Worm (Caenorhabditis elegans): Measurements from ENCODE around the gene C08F8.3.

The C08F8.3 gene

ce11 chrIV:11118837-11119491 is 35.9 kb upstream of the C08F8.3 start, which contains the start of the genes imp-2 and enpl-1 (continued):
- TF ChIP-seq egl-27 (tag; optimal IDR thresholded peaks at IDR 0.05) (peak; percentile 82), skn-1 (tag; optimal IDR thresholded peaks at IDR 0.05) (no peak), lsy-2 (tag; optimal IDR thresholded peaks at IDR 0.05) (peak; percentile 90 to 96)

DNA sequence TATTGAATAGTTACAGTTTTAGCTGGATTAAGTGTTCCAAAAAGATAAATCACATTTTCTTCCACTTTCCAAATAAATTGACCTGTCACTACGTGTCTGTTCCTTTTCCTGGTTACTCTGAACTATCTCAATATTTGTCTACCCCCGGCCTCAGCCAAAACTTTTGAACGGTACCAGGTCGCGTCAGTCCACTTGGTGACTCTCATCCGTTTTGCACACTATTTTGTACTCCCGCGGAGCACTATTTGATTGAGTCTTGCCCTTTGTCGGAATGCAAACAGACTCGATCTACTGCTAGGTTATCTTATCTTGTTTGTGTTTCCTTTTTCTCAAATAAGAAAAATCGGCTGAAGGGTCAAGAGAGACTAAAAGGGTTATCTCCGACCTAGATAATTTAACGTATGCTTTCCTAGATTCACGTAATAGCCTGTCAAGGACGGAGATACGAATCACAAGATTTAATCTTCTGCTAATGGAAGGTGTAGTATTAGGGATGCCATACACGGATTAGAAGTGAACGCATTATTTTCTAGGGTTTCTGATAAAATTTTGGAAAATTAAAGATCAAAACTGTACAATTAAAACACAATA is 34.8 kb upstream of the C08F8.3 start:
- TF ChIP-seq nhr-23 (tag; optimal IDR thresholded peaks at IDR 0.05) (no peak), elt-3 (tag; optimal IDR thresholded peaks at IDR 0.05) (no peak), ztf-1 (GFP tag; conservative IDR thresholded peaks at IDR 0.05) (no peak), gmeb-1 (tag; optimal IDR thresholded peaks at IDR 0.05) (no peak), nhr-21 (tag; optimal IDR thresholded peaks at IDR 0.05) (peak; percentile 20), ceh-16 (tag; optimal IDR thresholded peaks at IDR 0.05) (peak; percentile 41), sem-4 (tag; optimal IDR thresholded peaks at IDR 0.05) (no peak), unc-62 (GFP tag; optimal IDR thresholded peaks at IDR 0.05) (no peak), nhr-6 (tag; optimal IDR thresholded peaks at IDR 0.05) (no peak), elt-1 (tag; optimal IDR thresholded peaks at IDR 0.05) (peak; percentile 84), ceh-82 (tag; optimal IDR thresholded peaks at IDR 0.05) (no peak), F13H6.1 (tag; optimal IDR thresholded peaks at IDR 0.05) (peak; percentile 47), ztf-11 (tag; optimal IDR thresholded peaks at IDR 0.05) (no peak), egl-27 (tag; optimal IDR thresholded peaks at IDR 0.05) (no peak), Y55F3AM.14 (GFP tag; optimal IDR thresholded peaks at IDR 0.05) (no peak), blmp-1 (tag; optimal IDR thresholded peaks at IDR 0.05; ENCODE audit: insufficient read depth) (no peak), ZK546.5 (tag; optimal IDR thresholded peaks at IDR 0.05) (no peak), sma-9 (GFP tag; optimal IDR thresholded peaks at IDR 0.05) (no peak), sma-9 (tag; optimal IDR thresholded peaks at IDR 0.05) (no peak)

- no peak for TF ChIP-seq ztf-11 (tag; optimal IDR thresholded peaks at IDR 0.05)
- no peak for TF ChIP-seq mbf-1 (tag; optimal IDR thresholded peaks at IDR 0.05)
- TF ChIP-seq ceh-82 (tag; optimal IDR thresholded peaks at IDR 0.05): no peak
- TF ChIP-seq zag-1 (tag; optimal IDR thresholded peaks at IDR 0.05): no peak
- no peak for TF ChIP-seq alr-1 (tag; optimal IDR thresholded peaks at IDR 0.05)
- TF ChIP-seq ZK546.5 (tag; optimal IDR thresholded peaks at IDR 0.05): no peak
- TF ChIP-seq nhr-10 (tag; optimal IDR thresholded peaks at IDR 0.05): no peak
- no peak for TF ChIP-seq dmd-4 (tag; optimal IDR thresholded peaks at IDR 0.05)
- TF ChIP-seq sma-9 (GFP tag; optimal IDR thresholded peaks at IDR 0.05): no peak
- TF ChIP-seq sma-9 (tag; optimal IDR thresholded peaks at IDR 0.05): no peak
- TF ChIP-seq nhr-21 (tag; optimal IDR thresholded peaks at IDR 0.05): no peak
- TF ChIP-seq lin-13 (GFP tag; optimal IDR thresholded peaks at IDR 0.05): no peak
- no peak for TF ChIP-seq ztf-4 (tag; optimal IDR thresholded peaks at IDR 0.05)
- no peak for TF ChIP-seq blmp-1 (tag; optimal IDR thresholded peaks at IDR 0.05; ENCODE audit: insufficient read depth)
- TF ChIP-seq nhr-6 (tag; optimal IDR thresholded peaks at IDR 0.05): no peak
- TF ChIP-seq egl-27 (tag; optimal IDR thresholded peaks at IDR 0.05): no peak
- no peak for TF ChIP-seq sma-3 (GFP tag; optimal IDR thresholded peaks at IDR 0.05)
- no peak for TF ChIP-seq unc-39 (tag; optimal IDR thresholded peaks at IDR 0.05)
- no peak for TF ChIP-seq aly-2 (tag; optimal IDR thresholded peaks at IDR 0.05)
- TF ChIP-seq peb-1 (tag; optimal IDR thresholded peaks at IDR 0.05): no peak
- no peak for TF ChIP-seq F13H6.1 (tag; optimal IDR thresholded peaks at IDR 0.05)
Observed at ce11 chrIV:11124674-11125073, 30.2 kb upstream of the C08F8.3 start, which contains the start of gene spo-11. TSS of gene spo-11 (minus strand) at chrIV:11124862.

DNA sequence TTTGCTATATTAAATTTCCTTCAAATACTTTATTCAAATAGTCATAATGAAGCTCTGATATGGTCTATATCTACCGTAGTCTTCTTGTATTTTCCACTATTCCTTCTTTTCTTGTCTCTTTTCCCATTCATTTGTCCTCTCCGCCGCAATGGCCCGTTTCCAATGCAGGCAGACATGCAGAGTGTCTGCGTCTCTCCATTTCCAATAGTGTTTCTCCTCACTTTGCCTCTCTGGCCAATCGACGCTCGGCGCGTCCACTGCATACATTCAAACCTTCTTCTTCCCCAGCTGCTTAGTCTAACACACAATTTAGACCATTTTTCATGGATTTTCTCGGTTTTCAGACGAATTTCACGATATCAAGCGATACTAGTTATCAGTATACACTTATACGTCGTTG is 29.6 kb upstream of the C08F8.3 start:
- TF ChIP-seq mab-5 (tag; optimal IDR thresholded peaks at IDR 0.05) (no peak), mbf-1 (tag; optimal IDR thresholded peaks at IDR 0.05) (no peak), zag-1 (tag; optimal IDR thresholded peaks at IDR 0.05) (peak; percentile 38), sem-4 (tag; optimal IDR thresholded peaks at IDR 0.05) (peak; percentile 44), unc-55 (GFP tag; optimal IDR thresholded peaks at IDR 0.05) (peak; percentile 31), nhr-25 (tag; optimal IDR thresholded peaks at IDR 0.05) (no peak), C34F6.9 (tag; optimal IDR thresholded peaks at IDR 0.05) (no peak), skn-1 (tag; optimal IDR thresholded peaks at IDR 0.05) (no peak), lin-11 (tag; optimal IDR thresholded peaks at IDR 0.05) (peak; percentile 16), nhr-129 (tag; optimal IDR thresholded peaks at IDR 0.05) (peak; percentile 50), ama-1 (optimal IDR thresholded peaks at IDR 0.05) (no peak), lsy-2 (tag; optimal IDR thresholded peaks at IDR 0.05) (peak in 1 of 2 experiments; percentile 70), sma-9 (GFP tag; optimal IDR thresholded peaks at IDR 0.05) (peak; percentile 1), sma-9 (tag; optimal IDR thresholded peaks at IDR 0.05) (no peak)

Measured in whole organism, L2 larva.